Fruit fly (Drosophila melanogaster) whole organism, embryonic: ENCODE measurements around the gene mRpL16.
A peak's percentile ranks its signal among the peaks of the same experiment; 100 is the strongest.

ENCODE experiments used
- Abd-B ChIP-seq: fragments of 200-800 bp; sonication (Bioruptor generic); optimal IDR thresholded peaks from 2 replicates; lab custom pipeline; 2018; ENCODE audit warnings: missing biosample characterization, mild to moderate bottlenecking, missing genetic modification characterization, moderate library complexity
- Ada2b ChIP-seq: fragments of 200-800 bp; sonication (Bioruptor generic); IDR thresholded peaks from 2 replicates; pipeline ENCODE4 v1.3.6; 2022; ENCODE audit warnings: missing biosample characterization, missing genetic modification characterization
- Asciz ChIP-seq: fragments of 200-800 bp; sonication (Bioruptor generic); optimal IDR thresholded peaks from 2 replicates; lab custom pipeline; 2017; ENCODE audit warnings: missing biosample characterization, mild to moderate bottlenecking, missing genetic modification characterization, missing genetic modification reagents
- B-H1 ChIP-seq: fragments of 200-800 bp; sonication (Bioruptor generic); IDR thresholded peaks from 3 replicates; pipeline ENCODE4 v1.3.6; 2022; ENCODE audit warnings: missing biosample characterization, missing genetic modification characterization
- CG10366 ChIP-seq: fragments of 200-800 bp; sonication (Bioruptor generic); IDR thresholded peaks from 2 replicates; pipeline ENCODE4 v1.3.6; 2022; ENCODE audit warnings: missing biosample characterization, missing genetic modification characterization
- CG10654 ChIP-seq: fragments of 200-800 bp; sonication (Bioruptor generic); optimal IDR thresholded peaks from 2 replicates; lab custom pipeline; 2016; ENCODE audit warnings: missing biosample characterization, missing genetic modification characterization
- CG11247 ChIP-seq: fragments of 200-800 bp; sonication (Bioruptor generic); IDR thresholded peaks from 2 replicates; pipeline ENCODE4 v1.3.6; 2022; ENCODE audit warnings: missing biosample characterization, missing genetic modification characterization
- CG11560 ChIP-seq: fragments of 200-800 bp; sonication (Bioruptor generic); IDR thresholded peaks from 3 replicates; pipeline ENCODE4 v1.3.6; 2022; ENCODE audit warnings: missing biosample characterization, missing genetic modification characterization
- CG12659 ChIP-seq: fragments of 200-800 bp; sonication (Bioruptor generic); optimal IDR thresholded peaks from 3 replicates; lab custom pipeline; 2017; ENCODE audit warnings: mild to moderate bottlenecking, missing biosample characterization, missing genetic modification reagents, missing genetic modification characterization
- CG13424 ChIP-seq: fragments of 200-800 bp; sonication (Bioruptor generic); optimal IDR thresholded peaks from 2 replicates; lab custom pipeline; 2019; ENCODE audit warnings: missing biosample characterization, mild to moderate bottlenecking, missing genetic modification characterization, moderate library complexity
- CG13775 ChIP-seq: fragments of 200-800 bp; sonication (Bioruptor generic); optimal IDR thresholded peaks from 3 replicates; lab custom pipeline; 2017; ENCODE audit warnings: missing biosample characterization, mild to moderate bottlenecking, missing genetic modification characterization
- CG14710 ChIP-seq: fragments of 200-800 bp; sonication (Bioruptor generic); optimal IDR thresholded peaks from 3 replicates; lab custom pipeline; 2019; ENCODE audit warnings: missing biosample characterization, mild to moderate bottlenecking, missing genetic modification characterization, moderate library complexity
- CG15479 ChIP-seq: fragments of 200-800 bp; sonication (Bioruptor generic); optimal IDR thresholded peaks from 3 replicates; lab custom pipeline; 2019; ENCODE audit warnings: missing biosample characterization, mild to moderate bottlenecking, missing genetic modification characterization, moderate library complexity
- CG15514 ChIP-seq: fragments of 200-800 bp; sonication (Bioruptor generic); optimal IDR thresholded peaks from 3 replicates; lab custom pipeline; 2017; ENCODE audit warnings: missing biosample characterization, missing genetic modification characterization, mild to moderate bottlenecking, moderate library complexity, missing genetic modification reagents
- CG16779 ChIP-seq: fragments of 200-800 bp; sonication (Bioruptor generic); IDR thresholded peaks from 2 replicates; pipeline ENCODE4 v1.3.6; 2022; ENCODE audit warnings: missing biosample characterization, missing genetic modification characterization
- CG2199 ChIP-seq: fragments of 200-800 bp; sonication (Bioruptor generic); IDR thresholded peaks from 3 replicates; pipeline ENCODE4 v1.3.6; 2022; ENCODE audit warnings: missing biosample characterization, missing genetic modification characterization
- CG2889 ChIP-seq: fragments of 200-800 bp; sonication (Bioruptor generic); IDR thresholded peaks from 3 replicates; pipeline ENCODE4 v1.3.6; 2022; ENCODE audit warnings: missing biosample characterization, missing genetic modification characterization
- CG30403 ChIP-seq: fragments of 200-800 bp; sonication (Bioruptor generic); optimal IDR thresholded peaks from 3 replicates; lab custom pipeline; 2016; ENCODE audit warnings: missing biosample characterization, missing genetic modification characterization
- CG3838 ChIP-seq: fragments of 200-800 bp; sonication (Bioruptor generic); optimal IDR thresholded peaks from 3 replicates; lab custom pipeline; 2016; ENCODE audit warnings: missing biosample characterization, missing genetic modification characterization
- CG4424 ChIP-seq: fragments of 200-800 bp; sonication (Bioruptor generic); optimal IDR thresholded peaks from 3 replicates; lab custom pipeline; 2016; ENCODE audit warnings: missing biosample characterization, missing genetic modification characterization
- CG4730 ChIP-seq: fragments of 200-800 bp; sonication (Bioruptor generic); IDR thresholded peaks from 2 replicates; pipeline ENCODE4 v1.3.6; 2022; ENCODE audit warnings: missing biosample characterization, missing genetic modification characterization
- CG7987 ChIP-seq: fragments of 200-800 bp; sonication (Bioruptor generic); optimal IDR thresholded peaks from 2 replicates; lab custom pipeline; 2018; ENCODE audit warnings: missing biosample characterization, mild to moderate bottlenecking, missing genetic modification characterization, moderate library complexity
- CoRest ChIP-seq: fragments of 200-800 bp; sonication (Bioruptor generic); optimal IDR thresholded peaks from 3 replicates; lab custom pipeline; 2018; ENCODE audit warnings: missing biosample characterization, mild to moderate bottlenecking, missing genetic modification characterization, moderate library complexity
- Dfd ChIP-seq, 2 experiments: fragments of >200 bp; optimal IDR thresholded peaks; 2 replicates each; lab custom pipeline; 2017; ENCODE audit warnings: missing biosample characterization in 2 of 2, missing genetic modification characterization in 2 of 2
- E2f2 ChIP-seq: fragments of 200-800 bp; sonication (Bioruptor generic); IDR thresholded peaks from 2 replicates; pipeline ENCODE4 v1.3.6; 2022; ENCODE audit warnings: missing biosample characterization, missing genetic modification characterization
- Fer1 ChIP-seq: fragments of 200-800 bp; sonication (Bioruptor generic); optimal IDR thresholded peaks from 2 replicates; lab custom pipeline; 2017; ENCODE audit warnings: missing biosample characterization, mild to moderate bottlenecking, missing genetic modification characterization
- Hr51 ChIP-seq, 2 experiments: fragments of 200-800 bp; sonication (Bioruptor generic); optimal IDR thresholded peaks; 2 replicates in 1 of 2; 3 replicates in 1 of 2; lab custom pipeline; 2016 to 2018; ENCODE audit warnings: missing biosample characterization in 2 of 2, missing genetic modification characterization in 2 of 2, mild to moderate bottlenecking in 1 of 2, moderate library complexity in 1 of 2
- Jarid2 ChIP-seq: fragments of 200-800 bp; sonication (Bioruptor generic); optimal IDR thresholded peaks from 3 replicates; lab custom pipeline; 2017; ENCODE audit warnings: mild to moderate bottlenecking, missing biosample characterization, missing genetic modification reagents, missing genetic modification characterization
- Mrtf ChIP-seq: fragments of 200-800 bp; sonication (Bioruptor generic); IDR thresholded peaks from 3 replicates; pipeline ENCODE4 v1.3.6; 2022; ENCODE audit warnings: missing biosample characterization, missing genetic modification characterization
- NFAT ChIP-seq: fragments of 200-800 bp; sonication (Bioruptor generic); IDR thresholded peaks from 2 replicates; pipeline ENCODE4 v1.3.6; 2022; ENCODE audit warnings: missing biosample characterization, missing genetic modification characterization
- NK7.1 ChIP-seq: fragments of 200-800 bp; sonication (Bioruptor generic); optimal IDR thresholded peaks from 3 replicates; lab custom pipeline; 2016; ENCODE audit warnings: missing biosample characterization, missing genetic modification characterization
- ara ChIP-seq: fragments of 200-800 bp; sonication (Bioruptor generic); IDR thresholded peaks from 2 replicates; pipeline ENCODE4 v1.3.6; 2022; ENCODE audit warnings: missing biosample characterization, missing genetic modification characterization
- ase ChIP-seq: fragments of 200-800 bp; sonication (Bioruptor generic); IDR thresholded peaks from 3 replicates; pipeline ENCODE4 v1.3.6; 2022; ENCODE audit warnings: missing biosample characterization, missing genetic modification characterization
- danr ChIP-seq: fragments of 200-800 bp; sonication (Bioruptor generic); IDR thresholded peaks from 2 replicates; pipeline ENCODE4 v1.3.6; 2022; ENCODE audit warnings: missing biosample characterization, missing genetic modification characterization
- esg ChIP-seq: fragments of 200-800 bp; sonication (Bioruptor generic); conservative IDR thresholded peaks from 2 replicates; pipeline ENCODE4 v1.3.6; 2022; ENCODE audit warnings: missing biosample characterization, missing genetic modification characterization
- exex ChIP-seq: fragments of 200-800 bp; sonication (Bioruptor generic); optimal IDR thresholded peaks from 4 replicates; lab custom pipeline; 2018; ENCODE audit warnings: missing biosample characterization, mild to moderate bottlenecking, missing genetic modification characterization, moderate library complexity
- eyg ChIP-seq: fragments of 200-800 bp; sonication (Bioruptor generic); optimal IDR thresholded peaks from 3 replicates; lab custom pipeline; 2016; ENCODE audit warnings: missing biosample characterization, missing genetic modification characterization
- fd3F ChIP-seq: fragments of 200-800 bp; sonication (Bioruptor generic); optimal IDR thresholded peaks from 2 replicates; lab custom pipeline; 2018; ENCODE audit warnings: missing biosample characterization, mild to moderate bottlenecking, missing genetic modification characterization, moderate library complexity
- gem ChIP-seq: fragments of 200-800 bp; sonication (Bioruptor generic); optimal IDR thresholded peaks from 2 replicates; lab custom pipeline; 2019; ENCODE audit warnings: missing biosample characterization, mild to moderate bottlenecking, missing genetic modification characterization, moderate library complexity
- grau ChIP-seq: fragments of 200-800 bp; optimal IDR thresholded peaks from 3 replicates; lab custom pipeline; 2019; ENCODE audit warnings: missing biosample characterization, mild to moderate bottlenecking, missing genetic modification characterization, moderate library complexity
- h ChIP-seq: fragments of >200 bp; optimal IDR thresholded peaks from 2 replicates; lab custom pipeline; 2017
- hkb ChIP-seq, 2 experiments: fragments of 200-800 bp in 1 of 2; fragments of >200 bp in 1 of 2; sonication (Bioruptor generic) in 1 of 2; IDR thresholded peaks in 1 of 2; optimal IDR thresholded peaks in 1 of 2; 2 replicates each; pipeline versions ENCODE4 v1.3.6 to Lab custom; 2017 to 2022; ENCODE audit warnings: missing biosample characterization in 1 of 2, missing genetic modification characterization in 1 of 2
- jigr1 ChIP-seq: fragments of 200-800 bp; sonication (Bioruptor generic); IDR thresholded peaks from 3 replicates; pipeline ENCODE4 v1.3.6; 2022; ENCODE audit warnings: missing biosample characterization, missing genetic modification characterization
- lbe ChIP-seq: fragments of 200-800 bp; sonication (Bioruptor generic); optimal IDR thresholded peaks from 2 replicates; lab custom pipeline; 2016; ENCODE audit warnings: missing biosample characterization, mild to moderate bottlenecking, missing genetic modification characterization
- peb ChIP-seq: fragments of 200-800 bp; sonication (Bioruptor generic); IDR thresholded peaks from 2 replicates; pipeline ENCODE4 v1.3.6; 2022; ENCODE audit warnings: missing biosample characterization, missing genetic modification characterization
- scrt ChIP-seq: fragments of 200-800 bp; sonication (Bioruptor generic); optimal IDR thresholded peaks from 2 replicates; lab custom pipeline; 2018; ENCODE audit warnings: missing biosample characterization, mild to moderate bottlenecking, missing genetic modification characterization, moderate library complexity
- tap ChIP-seq: fragments of 200-800 bp; optimal IDR thresholded peaks from 3 replicates; lab custom pipeline; 2019; ENCODE audit warnings: missing biosample characterization, mild to moderate bottlenecking, missing genetic modification characterization, moderate library complexity
- ttk ChIP-seq: fragments of 200-800 bp; sonication (Bioruptor generic); IDR thresholded peaks from 2 replicates; pipeline ENCODE4 v2.1.2; 2022; ENCODE audit warnings: missing biosample characterization, missing genetic modification characterization
- wek ChIP-seq: fragments of 200-800 bp; sonication (Bioruptor generic); optimal IDR thresholded peaks from 3 replicates; lab custom pipeline; 2018; ENCODE audit warnings: missing biosample characterization, mild to moderate bottlenecking, missing genetic modification characterization, moderate library complexity
- zen ChIP-seq: fragments of 200-800 bp; sonication (Bioruptor generic); optimal IDR thresholded peaks from 3 replicates; lab custom pipeline; 2018; ENCODE audit warnings: missing biosample characterization, mild to moderate bottlenecking, missing genetic modification characterization, moderate library complexity

Gene mRpL16

DNA sequence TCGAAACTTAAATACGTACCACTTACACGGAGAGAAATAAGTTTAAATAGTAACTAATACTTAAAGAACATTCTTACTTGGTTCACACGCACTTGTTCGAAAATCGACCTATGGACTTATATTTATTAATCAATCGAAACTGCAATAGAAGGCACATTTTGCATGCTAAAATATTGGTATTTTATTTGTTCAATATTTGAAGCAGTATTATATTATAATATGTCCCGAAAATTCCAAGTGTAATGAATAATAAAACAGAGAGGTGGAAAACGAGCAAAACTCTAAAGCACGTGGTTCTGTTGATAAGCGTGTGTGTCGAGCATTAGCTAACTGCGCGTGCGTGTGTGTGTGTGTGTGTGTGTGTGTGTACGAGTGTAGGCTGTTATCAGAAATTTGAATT, 40.1 kb upstream of the mRpL16 start (continued):
- TF ChIP-seq ase (GFP tag; lab: Robert Waterston, UW) = peak; percentile 59; the same call in 2 of the 3 replicates
- TF ChIP-seq esg (GFP tag; lab: Robert Waterston, UW) = peak; percentile 67
- TF ChIP-seq Fer1 = peak; percentile 95
- peak; percentile 91 for TF ChIP-seq grau (tag; lab: Kevin White, UChicago)
- TF ChIP-seq CG10366 (GFP tag; lab: Robert Waterston, UW) = peak; percentile 76
- TF ChIP-seq tap = peak; percentile 80
- TF ChIP-seq CG2889 (GFP tag; lab: Robert Waterston, UW) = peak; percentile 60; the same call in 2 of the 3 replicates
- TF ChIP-seq eyg (GFP tag; lab: Kevin White, UChicago) = peak; percentile 44
- TF ChIP-seq danr (GFP tag; lab: Robert Waterston, UW) = no peak
- TF ChIP-seq zen (tag; lab: Kevin White, UChicago) = peak; percentile 69
- peak; percentile 86 for TF ChIP-seq fd3F (GFP tag; lab: Kevin White, UChicago)
- peak; percentile 89 for TF ChIP-seq exex
- TF ChIP-seq B-H1 (GFP tag; lab: Robert Waterston, UW) = peak; percentile 31; the same call in 1 of the 3 replicates
- peak; percentile 49; the same call in 1 of the 2 replicates for TF ChIP-seq E2f2 (GFP tag; lab: Robert Waterston, UW)
- TF ChIP-seq CG14710 (tag; lab: Kevin White, UChicago) = peak; percentile 66
- peak; percentile 45; the same call in 1 of the 2 replicates for TF ChIP-seq ttk (GFP tag; lab: Robert Waterston, UW)
- TF ChIP-seq CG30403 (GFP tag; lab: Kevin White, UChicago) = peak; percentile 88
- 0 out of 2 replicates have a peak, but pooled peaks have one; percentile 27 for TF ChIP-seq CG16779 (GFP tag; lab: Robert Waterston, UW)
- peak; percentile 56; the same call in 1 of the 2 replicates for TF ChIP-seq ara (GFP tag; lab: Robert Waterston, UW)
- TF ChIP-seq CG7987 = peak; percentile 77
- TF ChIP-seq CG4424 (GFP tag; lab: Kevin White, UChicago) = peak; percentile 77
- peak; percentile 27; the same call in 1 of the 3 replicates for TF ChIP-seq jigr1 (GFP tag; lab: Robert Waterston, UW)
- TF ChIP-seq CG4730 (GFP tag; lab: Robert Waterston, UW) = peak; percentile 49
- TF ChIP-seq CG11560 (tag; lab: Robert Waterston, UW) = 0 out of 3 replicates have a peak, but pooled peaks have one; percentile 58
- no peak for TF ChIP-seq CG2199 (GFP tag; lab: Robert Waterston, UW)
- TF ChIP-seq NK7.1 = peak; percentile 21
- peak; percentile 61; the same call in 2 of the 3 replicates for TF ChIP-seq Mrtf
- TF ChIP-seq CoRest = peak; percentile 91

DNA sequence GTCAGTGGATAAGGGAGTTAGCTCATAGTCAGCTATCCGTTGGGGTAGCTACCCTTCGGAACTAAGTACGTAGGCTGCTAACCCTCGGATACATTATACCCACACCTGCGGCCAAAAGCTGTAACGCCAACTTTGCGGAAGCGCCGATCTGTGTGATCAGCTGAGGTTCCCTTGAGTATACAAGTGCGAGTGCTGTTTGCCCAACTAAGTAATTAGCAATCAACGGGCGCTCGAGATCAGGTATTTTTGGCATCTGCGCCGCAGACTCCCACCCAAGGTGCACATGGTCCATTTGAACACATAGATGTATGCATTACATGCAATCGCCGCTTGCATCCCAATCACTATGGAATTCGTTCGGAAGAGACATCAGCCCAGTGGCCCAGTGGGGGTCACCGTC, 36.0 kb upstream of the mRpL16 start:
- TF ChIP-seq Asciz (GFP tag; lab: Kevin White, UChicago) (peak; percentile 54), CG12659 (GFP tag; lab: Kevin White, UChicago) (peak; percentile 77), CG15479 (GFP tag; lab: Kevin White, UChicago) (no peak), CG15514 (peak; percentile 92), CG13775 (GFP tag; lab: Kevin White, UChicago) (peak; percentile 5), h (lab: Kevin White, UChicago) (no peak), CG10654 (GFP tag; lab: Kevin White, UChicago) (peak; percentile 45), gem (tag; lab: Kevin White, UChicago) (peak; percentile 36), peb (no peak), scrt (GFP tag; lab: Kevin White, UChicago) (peak; percentile 68), Hr51 (GFP tag; optimal IDR thresholded peaks at IDR 0.05; lab: Kevin White, UChicago) (peak; percentile 8 to 73), Jarid2 (GFP tag; lab: Kevin White, UChicago) (peak; percentile 52), CG13424 (tag; lab: Kevin White, UChicago) (peak; percentile 24), CG14710 (tag; lab: Kevin White, UChicago) (no peak), lbe (GFP tag; lab: Kevin White, UChicago) (peak; percentile 36), Abd-B (GFP tag; lab: Kevin White, UChicago) (no peak), Dfd (GFP tag; optimal IDR thresholded peaks at IDR 0.05; lab: Kevin White, UChicago) (no peak), CG3838 (peak; percentile 42), esg (GFP tag; lab: Robert Waterston, UW) (no peak), CG11247 (GFP tag; lab: Robert Waterston, UW) (peak; percentile 78), hkb (optimal IDR thresholded peaks at IDR 0.05; lab: Kevin White, UChicago) (no peak), hkb (GFP tag; IDR thresholded peaks at IDR 0.05; lab: Robert Waterston, UW) (peak; percentile 89), Ada2b (GFP tag; lab: Robert Waterston, UW) (peak; percentile 29; the same call in 1 of the 2 replicates), B-H1 (GFP tag; lab: Robert Waterston, UW) (peak; percentile 38; the same call in 1 of the 3 replicates), NFAT (GFP tag; lab: Robert Waterston, UW) (peak; percentile 60), wek (GFP tag; lab: Kevin White, UChicago) (peak; percentile 75)
